Worm (Caenorhabditis elegans): Measurements from ENCODE around the gene fbxb-117.

DNA sequence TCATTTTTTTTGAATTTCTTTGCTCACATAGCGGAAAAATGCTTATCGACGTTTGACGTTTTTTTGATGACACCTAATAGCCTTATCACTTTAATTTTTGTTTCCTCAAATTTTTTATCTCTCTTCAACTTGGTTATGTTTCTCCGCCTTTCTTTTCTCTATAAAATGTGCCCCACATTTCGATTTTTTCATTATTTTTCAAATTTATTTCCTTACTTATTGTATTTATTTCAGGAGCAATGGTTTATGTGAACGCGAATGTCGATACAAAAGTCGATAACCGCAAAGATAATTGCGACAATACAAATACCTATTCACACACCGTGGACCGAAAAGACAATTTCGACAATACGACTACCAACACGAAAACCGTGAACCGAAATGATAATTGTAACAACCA, 38.0 kb downstream of the fbxb-117 start, which contains the start of gene sdz-6:
- TF ChIP-seq nhr-6 (tag; optimal IDR thresholded peaks at IDR 0.05): no peak
- no peak for TF ChIP-seq unc-62 (GFP tag; optimal IDR thresholded peaks at IDR 0.05)
- no peak for TF ChIP-seq aly-2 (tag; optimal IDR thresholded peaks at IDR 0.05)

Measured in whole organism, L2 larva.